Worm (Caenorhabditis elegans) whole organism, L4 larva: ENCODE data around the gene R05F9.9.
"Not testable (repeated sequence)": the region's sequence is repeated elsewhere in the genome, so short reads cannot be mapped to it uniquely, and the experiment has no call there.

ENCODE experiments used
- F49E8.2 ChIP-seq: sonication (generic microtip); optimal IDR thresholded peaks from 2 replicates; lab custom pipeline; 2016; ENCODE audit warnings: missing compliant biosample characterization, mild to moderate bottlenecking, missing genetic modification characterization, borderline replicate concordance
- ZK546.5 ChIP-seq, 2 experiments: sonication (generic microtip); optimal IDR thresholded peaks; 2 replicates each; lab custom pipeline; 2017; ENCODE audit warnings: missing biosample characterization in 2 of 2, missing genetic modification characterization in 2 of 2
- egl-27 ChIP-seq: sonication (generic microtip); optimal IDR thresholded peaks from 3 replicates; lab custom pipeline; 2017; ENCODE audit warnings: missing biosample characterization, missing genetic modification reagents, missing genetic modification characterization
- fkh-10 ChIP-seq: fragments of 150-350 bp; optimal IDR thresholded peaks from 2 replicates; lab custom pipeline; 2014; ENCODE audit warnings: missing biosample characterization, missing genetic modification reagents, missing genetic modification characterization
- nhr-11 ChIP-seq: fragments of 150-350 bp; optimal IDR thresholded peaks from 2 replicates; lab custom pipeline; 2014; ENCODE audit warnings: missing biosample characterization, missing genetic modification characterization
- nhr-237 ChIP-seq: sonication (generic microtip); optimal IDR thresholded peaks from 2 replicates; lab custom pipeline; 2017; ENCODE audit warnings: missing biosample characterization, missing genetic modification characterization
- nhr-76 ChIP-seq: fragments of 150-350 bp; optimal IDR thresholded peaks from 2 replicates; lab custom pipeline; 2014; ENCODE audit warnings: missing biosample characterization, missing genetic modification characterization
- pha-4 ChIP-seq, 2 experiments: fragments of 150-350 bp in 1 of 2; fragments of 200-800 bp in 1 of 2; sonication (Bioruptor generic) in 1 of 2; IDR thresholded peaks in 1 of 2; optimal IDR thresholded peaks in 1 of 2; 2 replicates each; pipeline versions ENCODE4 v1.3.6 to Lab custom; 2014 to 2022; ENCODE audit warnings: missing genetic modification characterization in 2 of 2, missing genetic modification reagents in 2 of 2, missing biosample characterization in 1 of 2, missing compliant biosample characterization in 1 of 2
- snpc-1.2 ChIP-seq: fragments of 200-800 bp; sonication (Bioruptor generic); IDR thresholded peaks from 2 replicates; pipeline ENCODE4 v1.3.6; 2022; ENCODE audit warnings: missing genetic modification reagents, missing genetic modification characterization, missing compliant biosample characterization
- snpc-4 ChIP-seq: fragments of 150-350 bp; optimal IDR thresholded peaks from 2 replicates; lab custom pipeline; 2014; ENCODE audit warnings: missing biosample characterization, missing genetic modification characterization
- unc-62 ChIP-seq, 3 experiments: fragments of 150-350 bp in 1 of 3; sonication (generic microtip); optimal IDR thresholded peaks in 2 of 3; peaks in 1 of 3; 1 replicate in 1 of 3; 2 replicates in 2 of 3; lab custom pipeline; 2014 to 2017; ENCODE audit warnings: missing biosample characterization in 3 of 3, missing genetic modification characterization in 3 of 3, missing genetic modification reagents in 3 of 3, missing genotype in 1 of 3
- ztf-11 ChIP-seq: fragments of 150-350 bp; optimal IDR thresholded peaks from 2 replicates; lab custom pipeline; 2014; ENCODE audit warnings: missing biosample characterization, missing genetic modification characterization

DNA sequence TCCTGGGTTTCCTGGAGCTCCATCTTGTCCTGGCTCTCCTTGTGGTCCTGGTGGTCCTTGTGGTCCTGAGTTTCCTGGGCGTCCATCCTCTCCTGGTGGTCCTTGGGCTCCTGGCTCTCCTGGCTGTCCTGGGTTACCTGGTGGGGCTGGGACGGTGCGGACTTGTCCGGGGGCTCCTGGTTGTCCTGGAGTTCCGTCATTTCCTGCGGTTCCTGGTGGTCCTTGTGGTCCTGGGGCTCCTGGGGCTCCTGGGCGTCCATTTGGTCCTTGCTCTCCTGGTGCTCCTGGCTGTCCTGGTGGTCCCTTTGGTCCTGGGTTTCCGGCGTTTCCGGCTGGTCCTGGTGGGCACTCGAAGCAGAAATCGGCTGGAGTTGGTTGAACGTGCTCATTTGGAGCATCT lies 29.5 kb downstream of the R05F9.9 start:
- TF ChIP-seq snpc-4 (tag; lab: Kevin White, UChicago); snpc-1.2 (GFP tag; lab: Robert Waterston, UW); pha-4 (GFP tag; IDR thresholded peaks at IDR 0.05; lab: Robert Waterston, UW); pha-4 (tag; optimal IDR thresholded peaks at IDR 0.05; lab: Kevin White, UChicago); fkh-10 (GFP tag; lab: Kevin White, UChicago); nhr-76 (tag; lab: Kevin White, UChicago); nhr-237; unc-62 (GFP tag; optimal IDR thresholded peaks at IDR 0.05 in 1 of 2; lab: Kevin White, UChicago); unc-62 (tag; optimal IDR thresholded peaks at IDR 0.05; lab: Kevin White, UChicago); nhr-11 (tag; lab: Kevin White, UChicago); ZK546.5 (tag; optimal IDR thresholded peaks at IDR 0.05; lab: Kevin White, UChicago); ztf-11 (tag; lab: Kevin White, UChicago); F49E8.2 (tag; lab: Kevin White, UChicago); egl-27 (tag; lab: Kevin White, UChicago): not testable (repeated sequence)
